Worm (Caenorhabditis elegans): Measurements from ENCODE around the gene wrb-1.

DNA sequence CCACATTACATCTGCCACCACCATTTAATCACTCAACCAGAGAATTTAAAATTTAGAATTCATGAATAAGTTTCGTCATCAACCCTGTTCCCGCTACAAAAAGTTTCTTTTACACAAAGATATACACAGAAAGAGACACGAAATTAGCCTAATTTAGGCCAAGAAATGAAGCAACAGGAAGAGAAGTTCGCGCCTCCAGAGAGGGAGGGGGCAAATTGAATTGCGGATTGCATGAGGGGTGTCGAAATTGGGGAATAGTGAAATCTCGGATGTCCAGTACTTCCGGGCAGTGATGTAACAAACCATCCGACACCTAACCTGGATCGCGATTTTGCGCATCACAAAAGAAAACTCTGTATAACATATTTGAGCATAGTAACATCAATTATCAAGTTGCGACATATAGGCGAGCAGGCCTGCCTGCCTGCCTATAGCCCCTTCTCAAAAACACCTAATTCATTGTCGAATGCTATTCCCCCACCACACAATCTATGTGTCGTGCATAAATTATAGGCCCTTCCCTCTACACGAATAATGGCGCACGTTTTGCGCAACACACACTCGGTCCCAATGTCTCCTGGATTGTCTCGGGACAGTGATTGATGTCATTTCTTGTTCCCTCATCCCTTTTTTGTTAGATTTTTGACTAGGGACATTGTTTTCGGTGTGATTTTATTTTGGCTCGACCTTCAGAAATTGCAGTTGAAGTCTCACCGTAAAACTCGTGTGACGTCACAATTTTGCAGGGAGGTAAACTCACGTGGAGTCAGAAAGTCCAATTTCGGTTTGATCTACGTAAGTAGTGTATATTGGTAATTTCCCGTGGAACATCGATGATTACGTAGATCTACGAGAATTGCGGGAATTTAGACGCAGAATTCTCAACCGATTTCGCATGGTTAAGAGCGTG is 32.1 kb downstream of the wrb-1 start:
- TF ChIP-seq lin-14 (GFP tag; optimal IDR thresholded peaks at IDR 0.05) (peak; percentile 10), fkh-10 (GFP tag; optimal IDR thresholded peaks at IDR 0.05) (peak; percentile 36), nhr-12 (tag; optimal IDR thresholded peaks at IDR 0.05) (no peak), nhr-11 (tag; optimal IDR thresholded peaks at IDR 0.05) (no peak), pag-3 (tag; optimal IDR thresholded peaks at IDR 0.05; ENCODE audit: borderline replicate concordance, insufficient read depth) (no peak), ama-1 (optimal IDR thresholded peaks at IDR 0.05) (no peak), hlh-4 (tag; optimal IDR thresholded peaks at IDR 0.05) (no peak), lin-13 (GFP tag; optimal IDR thresholded peaks at IDR 0.05) (no peak), ceh-82 (tag; optimal IDR thresholded peaks at IDR 0.05) (no peak), blmp-1 (tag; optimal IDR thresholded peaks at IDR 0.05) (no peak), ztf-4 (tag; optimal IDR thresholded peaks at IDR 0.05) (no peak), nhr-76 (tag; optimal IDR thresholded peaks at IDR 0.05) (no peak)
